Worm (Caenorhabditis elegans) whole organism, L1 larva: ENCODE results near the gene R11.4.

ENCODE experiments used
- C04F5.9 ChIP-seq: sonication (generic microtip); optimal IDR thresholded peaks from 2 replicates; lab custom pipeline; 2016; ENCODE audit warnings: missing genetic modification characterization, missing compliant biosample characterization
- aha-1 ChIP-seq: fragments of 150-350 bp; optimal IDR thresholded peaks from 2 replicates; lab custom pipeline; 2014; ENCODE audit warnings: missing biosample characterization, missing genetic modification characterization
- aly-2 ChIP-seq: fragments of 150-350 bp; optimal IDR thresholded peaks from 2 replicates; lab custom pipeline; 2014; ENCODE audit warnings: missing biosample characterization, missing genetic modification characterization
- blmp-1 ChIP-seq: fragments of 150-350 bp; optimal IDR thresholded peaks from 2 replicates; lab custom pipeline; 2014; ENCODE audit warnings: missing biosample characterization, missing genetic modification characterization
- ceh-82 ChIP-seq, 3 experiments: fragments of 150-350 bp in 1 of 3; sonication (generic microtip) in 2 of 3; optimal IDR thresholded peaks; 2 replicates each; lab custom pipeline; 2014 to 2017; ENCODE audit warnings: missing biosample characterization in 3 of 3, missing genetic modification characterization in 3 of 3
- ceh-88 ChIP-seq: fragments of 200-800 bp; sonication (Bioruptor generic); IDR thresholded peaks from 2 replicates; pipeline ENCODE4 v1.3.6; 2022; ENCODE audit warnings: missing genetic modification characterization, missing compliant biosample characterization
- efl-1 ChIP-seq, 4 experiments: fragments of 150-350 bp; optimal IDR thresholded peaks in 3 of 4; peaks in 1 of 4; 1 replicate in 1 of 4; 2 replicates in 3 of 4; lab custom pipeline; 2014; ENCODE audit warnings: missing biosample characterization in 2 of 4, missing genetic modification characterization in 2 of 4, missing genetic modification reagents in 2 of 4
- egl-13 ChIP-seq: sonication (generic microtip); optimal IDR thresholded peaks from 2 replicates; lab custom pipeline; 2016; ENCODE audit warnings: missing genotype, missing genetic modification reagents, missing genetic modification characterization, missing compliant biosample characterization
- elt-2 ChIP-seq: sonication (generic microtip); optimal IDR thresholded peaks from 2 replicates; lab custom pipeline; 2016; ENCODE audit warnings: missing genetic modification characterization, mild to moderate bottlenecking, inconsistent platforms, missing compliant biosample characterization, missing genetic modification reagents
- elt-3 ChIP-seq, 6 experiments: fragments of 150-350 bp in 1 of 6; sonication (generic microtip); optimal IDR thresholded peaks; 2 replicates each; lab custom pipeline; 2017 to 2018; ENCODE audit warnings: missing biosample characterization in 6 of 6, missing genetic modification characterization in 6 of 6, inconsistent platforms in 1 of 6
- hpl-2 ChIP-seq: fragments of 150-350 bp; optimal IDR thresholded peaks from 2 replicates; lab custom pipeline; 2014; ENCODE audit warnings: missing biosample characterization, missing genetic modification reagents, missing genetic modification characterization
- irx-1 ChIP-seq: sonication (generic microtip); optimal IDR thresholded peaks from 2 replicates; lab custom pipeline; 2016; ENCODE audit warnings: missing genetic modification characterization, missing compliant biosample characterization
- jun-1 ChIP-seq: fragments of 150-350 bp; optimal IDR thresholded peaks from 2 replicates; lab custom pipeline; 2014; ENCODE audit warnings: missing biosample characterization, missing genetic modification reagents, missing genetic modification characterization
- lin-13 ChIP-seq: fragments of 150-350 bp; optimal IDR thresholded peaks from 2 replicates; lab custom pipeline; 2014; ENCODE audit warnings: missing biosample characterization, missing genetic modification reagents, missing genetic modification characterization
- lin-14 ChIP-seq: fragments of 200-800 bp; sonication (Bioruptor generic); optimal IDR thresholded peaks from 2 replicates; lab custom pipeline; 2018; ENCODE audit warnings: mild to moderate bottlenecking, missing genetic modification characterization, moderate library complexity, missing compliant biosample characterization
- lin-35 ChIP-seq, 2 experiments: fragments of 150-350 bp; optimal IDR thresholded peaks; 2 replicates each; lab custom pipeline; 2014; ENCODE audit warnings: missing biosample characterization in 2 of 2, missing genetic modification characterization in 2 of 2, missing genetic modification reagents in 2 of 2
- lin-39 ChIP-seq: fragments of 150-350 bp; optimal IDR thresholded peaks from 2 replicates; lab custom pipeline; 2014; ENCODE audit warnings: missing biosample characterization, missing genetic modification reagents, missing genetic modification characterization
- lsy-2 ChIP-seq, 2 experiments: fragments of 150-350 bp; optimal IDR thresholded peaks; 2 replicates each; lab custom pipeline; 2014; ENCODE audit warnings: missing biosample characterization in 2 of 2, missing genetic modification characterization in 2 of 2
- mab-9 ChIP-seq: fragments of 200-800 bp; sonication (Bioruptor generic); IDR thresholded peaks from 2 replicates; pipeline ENCODE4 v1.3.6; 2022; ENCODE audit warnings: missing genetic modification reagents, missing genetic modification characterization, missing compliant biosample characterization
- mdl-1 ChIP-seq, 2 experiments: fragments of 150-350 bp; optimal IDR thresholded peaks; 2 replicates each; lab custom pipeline; 2014 to 2017; ENCODE audit warnings: missing biosample characterization in 2 of 2, missing genetic modification characterization in 2 of 2, inconsistent platforms in 1 of 2
- mef-2 ChIP-seq: fragments of 150-350 bp; optimal IDR thresholded peaks from 2 replicates; lab custom pipeline; 2014; ENCODE audit warnings: missing biosample characterization, missing genetic modification characterization
- mep-1 ChIP-seq: fragments of 150-350 bp; optimal IDR thresholded peaks from 2 replicates; lab custom pipeline; 2014; ENCODE audit warnings: missing biosample characterization, missing genetic modification characterization
- nhr-19 ChIP-seq: fragments of 200-800 bp; sonication (Bioruptor generic); conservative IDR thresholded peaks from 2 replicates; pipeline ENCODE4 v1.3.6; 2022; ENCODE audit warnings: missing genetic modification characterization, missing compliant biosample characterization
- nhr-20 ChIP-seq: sonication (generic microtip); optimal IDR thresholded peaks from 2 replicates; lab custom pipeline; 2016; ENCODE audit warnings: mild to moderate bottlenecking, missing genetic modification characterization, missing compliant biosample characterization
- nhr-28 ChIP-seq: fragments of 150-350 bp; optimal IDR thresholded peaks from 2 replicates; lab custom pipeline; 2014; ENCODE audit warnings: missing biosample characterization, missing genetic modification characterization
- nhr-47 ChIP-seq: sonication (generic microtip); optimal IDR thresholded peaks from 2 replicates; lab custom pipeline; 2016; ENCODE audit warnings: mild to moderate bottlenecking, missing genetic modification characterization, moderate library complexity, missing compliant biosample characterization
- nhr-71 ChIP-seq: sonication (generic microtip); optimal IDR thresholded peaks from 2 replicates; lab custom pipeline; 2016; ENCODE audit warnings: mild to moderate bottlenecking, missing genetic modification characterization, moderate library complexity, missing compliant biosample characterization
- nhr-85 ChIP-seq: sonication (generic microtip); peaks from one replicate; lab custom pipeline; 2016; ENCODE audit warnings: missing genetic modification characterization, inconsistent platforms, missing compliant biosample characterization
- nhr-90 ChIP-seq: sonication (generic microtip); optimal IDR thresholded peaks from 2 replicates; lab custom pipeline; 2016; ENCODE audit warnings: mild to moderate bottlenecking, missing genetic modification characterization, missing compliant biosample characterization; ENCODE audit not compliant: poor library complexity
- pag-3 ChIP-seq: sonication (generic microtip); optimal IDR thresholded peaks from 2 replicates; lab custom pipeline; 2017; ENCODE audit warnings: missing genetic modification characterization, mild to moderate bottlenecking, missing compliant biosample characterization, antibody characterized with exemption, borderline replicate concordance; ENCODE audit not compliant: insufficient read depth
- snu-23 ChIP-seq: sonication (generic microtip); optimal IDR thresholded peaks from 2 replicates; lab custom pipeline; 2016; ENCODE audit warnings: missing genetic modification characterization, missing compliant biosample characterization
- unc-130 ChIP-seq: fragments of 150-350 bp; optimal IDR thresholded peaks from 2 replicates; lab custom pipeline; 2017; ENCODE audit warnings: missing biosample characterization, missing genetic modification characterization, inconsistent platforms

Gene R11.4

DNA sequence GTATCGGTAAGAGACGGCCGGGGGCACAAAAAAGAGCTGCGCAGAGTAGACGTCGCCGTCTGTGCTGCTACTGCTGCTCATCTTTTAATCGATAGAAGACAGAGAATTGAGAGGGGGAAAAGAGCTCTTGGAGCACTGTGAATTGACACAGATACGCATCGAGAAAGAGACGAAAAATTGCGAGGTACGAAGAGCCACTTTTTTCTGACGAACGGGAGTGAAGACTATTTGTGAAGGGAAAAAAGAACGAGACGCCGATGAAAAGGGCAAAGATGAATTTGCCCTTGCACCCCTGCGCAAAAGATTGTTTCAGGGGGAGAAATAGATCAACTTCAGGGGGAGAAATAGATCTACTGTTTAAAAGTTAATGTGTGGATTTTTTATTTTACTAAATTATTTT is 8.2 kb downstream of the R11.4 start (continued):
- peak; percentile 62 for TF ChIP-seq egl-13 (tag; lab: Kevin White, UChicago)

DNA sequence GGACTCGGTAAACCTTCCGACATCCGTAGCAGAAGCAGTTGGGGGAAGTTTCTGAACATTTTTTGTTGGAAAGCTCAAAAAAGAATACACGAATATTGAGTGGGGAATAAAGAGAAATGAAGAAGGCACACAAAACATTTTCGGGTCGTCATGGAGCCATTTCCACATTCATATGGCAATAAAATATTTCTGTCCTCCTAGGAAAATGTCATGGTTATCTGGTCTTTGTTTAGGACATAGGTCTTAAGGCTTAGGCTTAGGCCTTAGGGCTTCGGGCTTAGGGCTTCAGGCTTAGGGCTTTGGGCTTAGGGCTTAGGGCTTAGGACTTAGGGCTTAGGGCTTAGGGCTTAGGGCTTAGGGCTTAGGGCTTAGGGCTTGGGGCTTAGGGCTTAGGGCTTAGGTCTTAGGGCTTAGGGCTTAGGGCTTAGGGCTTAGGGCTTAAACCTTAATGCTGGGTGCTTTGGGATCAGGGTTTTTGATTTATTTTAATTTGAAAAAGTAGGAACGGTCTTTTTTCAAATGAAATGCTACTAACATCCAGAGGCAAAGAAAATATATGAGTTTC is 11.1 kb downstream of the R11.4 start, which contains the start of gene R11.3:
Gene R11.3 (minus strand): TSS at position 51 of the 565 bp plus-strand sequence.
- TF ChIP-seq mab-9 (GFP tag; lab: Robert Waterston, UW) (no peak), hpl-2 (no peak), egl-13 (tag; lab: Kevin White, UChicago) (no peak)

- TF ChIP-seq ceh-88 (GFP tag; lab: Robert Waterston, UW) (no peak), efl-1 (optimal IDR thresholded peaks at IDR 0.05; lab: Kevin White, UChicago) (no peak), efl-1 (GFP tag; optimal IDR thresholded peaks at IDR 0.05 in 1 of 2; lab: Kevin White, UChicago) (peak in 1 of 2 experiments; percentile 3), snu-23 (peak; percentile 19), elt-2 (tag; lab: Kevin White, UChicago) (peak; percentile 99), nhr-71 (tag; lab: Kevin White, UChicago) (peak; percentile 73), mef-2 (tag; lab: Kevin White, UChicago) (no peak), elt-3 (tag; optimal IDR thresholded peaks at IDR 0.05; lab: Kevin White, UChicago) (peak; percentile 89 to 98 (median 94)), lin-35 (GFP tag; optimal IDR thresholded peaks at IDR 0.05; lab: Kevin White, UChicago) (peak in 1 of 2 experiments; percentile 65), jun-1 (peak; percentile 14), aly-2 (no peak), nhr-90 (tag; lab: Kevin White, UChicago) (peak; percentile 60), lsy-2 (tag; optimal IDR thresholded peaks at IDR 0.05; lab: Kevin White, UChicago) (no peak), nhr-85 (tag; lab: Kevin White, UChicago) (peak; percentile 76), lin-13 (GFP tag; lab: Kevin White, UChicago) (no peak), aha-1 (tag; lab: Kevin White, UChicago) (no peak), nhr-28 (tag; lab: Kevin White, UChicago) (no peak), blmp-1 (tag; lab: Kevin White, UChicago) (peak; percentile 22), pag-3 (tag; lab: Kevin White, UChicago) (no peak), ceh-82 (tag; optimal IDR thresholded peaks at IDR 0.05; lab: Kevin White, UChicago) (no peak), lin-39 (tag; lab: Kevin White, UChicago) (no peak), nhr-47 (tag; lab: Kevin White, UChicago) (peak; percentile 15), mep-1 (tag; lab: Kevin White, UChicago) (no peak), nhr-20 (tag; lab: Kevin White, UChicago) (peak; percentile 66), irx-1 (tag; lab: Kevin White, UChicago) (no peak), nhr-19 (GFP tag; lab: Robert Waterston, UW) (peak; percentile 78), lin-14 (GFP tag; lab: Kevin White, UChicago) (peak; percentile 52), C04F5.9 (tag; lab: Kevin White, UChicago) (no peak), unc-130 (no peak), mdl-1 (tag; optimal IDR thresholded peaks at IDR 0.05; lab: Kevin White, UChicago) (peak in 1 of 2 experiments; percentile 18)
These were observed 17.8 kb downstream of the R11.4 start for ce11 chrX:16192574-16192973.

ce11 chrX:16189227-16189906 is 21.1 kb downstream of the R11.4 start, which contains the start of gene slc-25A21:
TSS of gene slc-25A21 (plus strand) at chrX:16189856.
- no peak for TF ChIP-seq mdl-1 (tag; optimal IDR thresholded peaks at IDR 0.05; lab: Kevin White, UChicago)
- peak; percentile 53 for TF ChIP-seq lin-14 (GFP tag; lab: Kevin White, UChicago)
- TF ChIP-seq pag-3 (tag; lab: Kevin White, UChicago), result no peak
- peak; percentile 26 for TF ChIP-seq blmp-1 (tag; lab: Kevin White, UChicago)
- peak; percentile 63 for TF ChIP-seq nhr-85 (tag; lab: Kevin White, UChicago)
- TF ChIP-seq, all 84 proteins: peak for 3
